Worm (Caenorhabditis elegans) whole organism, L4/young adult: ENCODE results near the gene nhr-70.

Source experiments
- dao-5 ChIP-seq: sonication (generic microtip); optimal IDR thresholded peaks from 2 replicates; lab custom pipeline; 2016; ENCODE audit warnings: missing genotype, missing genetic modification characterization, moderate library complexity, missing compliant biosample characterization
- him-1 ChIP-seq: sonication (generic microtip); optimal IDR thresholded peaks from 2 replicates; lab custom pipeline; 2016; ENCODE audit warnings: missing genotype, missing genetic modification reagents, missing genetic modification characterization, missing compliant biosample characterization

ce11 chrV:18575084-18575483 is 41.3 kb upstream of the nhr-70 start:
- TF ChIP-seq dao-5 (tag; lab: Kevin White, UChicago) = no peak
- no peak for TF ChIP-seq him-1 (tag; lab: Kevin White, UChicago)
